Fruit fly (Drosophila melanogaster): ENCODE data around the gene CG11249.

CG11249 gene

dm6 chr3L:21671839-21672238 is at the start of gene CG11249:
Gene CG11249, plus strand, starts transcription at chr3L:21672139.
- TF ChIP-seq CG10348 (GFP tag; IDR thresholded peaks at IDR 0.05) (no peak), CG17806 (tag; optimal IDR thresholded peaks at IDR 0.05) (no peak)

DNA sequence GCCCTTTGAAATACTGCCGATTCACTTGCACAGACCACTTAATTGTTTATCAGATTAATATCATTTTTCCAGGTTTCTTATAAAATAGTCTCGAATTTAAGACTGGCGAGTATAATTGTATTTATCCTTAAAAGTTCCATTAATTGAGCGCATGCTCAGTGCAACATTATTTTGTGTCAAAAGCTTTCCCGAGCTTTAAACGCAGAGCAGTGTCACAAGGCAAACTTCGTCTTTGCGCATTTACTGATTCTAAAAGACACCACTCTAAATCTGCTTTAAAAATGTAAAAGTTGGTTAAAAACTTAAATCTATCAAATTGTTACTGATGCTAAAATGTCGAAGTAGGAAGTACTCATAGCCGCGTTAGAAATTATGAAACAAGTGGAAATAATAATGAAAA is 46.4 kb upstream of the CG11249 start, which contains the start of the genes CG7166 and Alg11:
Gene CG7166 (minus strand): TSS at position 101 of the 400 bp plus-strand sequence.
Gene Alg11 (plus strand): TSS at position 260 of the 400 bp plus-strand sequence.
- TF ChIP-seq CG9948 (tag; optimal IDR thresholded peaks at IDR 0.05) (no peak), CG10348 (GFP tag; IDR thresholded peaks at IDR 0.05) (no peak)

DNA sequence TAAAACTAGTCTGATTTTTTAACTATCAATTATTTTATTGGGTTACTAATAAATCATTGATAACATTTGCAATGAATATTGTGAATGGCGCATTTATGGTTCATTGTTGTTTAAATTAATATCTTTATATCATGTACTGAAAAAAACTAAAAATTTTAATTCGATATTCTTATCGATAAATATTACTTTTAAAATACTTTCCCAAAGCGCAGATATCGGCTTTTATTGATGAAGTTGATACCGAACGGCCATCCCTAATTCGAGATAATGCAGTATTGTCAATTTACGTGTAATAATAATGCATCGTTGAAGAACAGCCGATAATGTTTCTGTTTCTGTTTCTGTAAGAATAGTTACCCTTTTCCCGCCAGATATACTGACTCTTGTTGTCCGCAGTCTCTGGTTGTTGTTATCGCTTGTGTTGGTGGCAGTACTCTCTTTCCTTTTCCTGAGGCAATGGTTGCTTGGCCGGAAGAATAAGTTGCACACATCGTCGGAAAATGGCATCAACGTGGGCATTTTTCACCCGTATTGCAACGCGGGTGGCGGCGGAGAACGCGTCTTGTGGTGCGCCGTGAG is 45.8 kb upstream of the CG11249 start:
- TF ChIP-seq D1 (tag; optimal IDR thresholded peaks at IDR 0.05) (peak; percentile 70), CG8301 (tag; optimal IDR thresholded peaks at IDR 0.05) (no peak), fd96Ca (GFP tag; IDR thresholded peaks at IDR 0.05) (no peak)

- TF ChIP-seq CG12605 (GFP tag; IDR thresholded peaks at IDR 0.05): no peak
- no peak for TF ChIP-seq Snoo (tag; optimal IDR thresholded peaks at IDR 0.05)
- no peak for TF ChIP-seq Pif1B (GFP tag; optimal IDR thresholded peaks at IDR 0.05)
- no peak for TF ChIP-seq fd96Ca (GFP tag; IDR thresholded peaks at IDR 0.05)
- TF ChIP-seq EcR (GFP tag; optimal IDR thresholded peaks at IDR 0.05): no peak
- no peak for TF ChIP-seq CG34367 (tag; optimal IDR thresholded peaks at IDR 0.05)
- no peak for TF ChIP-seq D1 (tag; optimal IDR thresholded peaks at IDR 0.05)
- no peak for TF ChIP-seq Pif1A (GFP tag; optimal IDR thresholded peaks at IDR 0.05)
- TF ChIP-seq CG9948 (tag; optimal IDR thresholded peaks at IDR 0.05): no peak
- TF ChIP-seq CG10348 (GFP tag; IDR thresholded peaks at IDR 0.05): no peak
- no peak for TF ChIP-seq Ets98B (GFP tag; IDR thresholded peaks at IDR 0.05)
- TF ChIP-seq CG17806 (tag; optimal IDR thresholded peaks at IDR 0.05): no peak
- TF ChIP-seq CG14655 (GFP tag; optimal IDR thresholded peaks at IDR 0.05): no peak
- TF ChIP-seq CG4496 (GFP tag; IDR thresholded peaks at IDR 0.05): no peak
- no peak for TF ChIP-seq gl (tag; optimal IDR thresholded peaks at IDR 0.05)
These were observed 37.7 kb upstream of the CG11249 start, which contains the start of gene MED1 for dm6 chr3L:21634152-21634689. Gene MED1, minus strand, starts transcription at chr3L:21634446.

- TF ChIP-seq CG32121 (GFP tag; IDR thresholded peaks at IDR 0.05) (no peak), CG34367 (tag; optimal IDR thresholded peaks at IDR 0.05) (no peak), D1 (tag; optimal IDR thresholded peaks at IDR 0.05) (no peak), Pif1B (GFP tag; optimal IDR thresholded peaks at IDR 0.05) (no peak), CG14655 (GFP tag; optimal IDR thresholded peaks at IDR 0.05) (no peak), gl (tag; optimal IDR thresholded peaks at IDR 0.05) (no peak), CG9948 (tag; optimal IDR thresholded peaks at IDR 0.05) (no peak), EcR (GFP tag; optimal IDR thresholded peaks at IDR 0.05) (no peak), CG10348 (GFP tag; IDR thresholded peaks at IDR 0.05) (no peak), CG8159 (tag; optimal IDR thresholded peaks at IDR 0.05) (no peak)
These were observed 36.7 kb upstream of the CG11249 start, which contains the start of gene ORMDL for dm6 chr3L:21635208-21635607. Gene ORMDL, plus strand, starts transcription at chr3L:21635305.

DNA sequence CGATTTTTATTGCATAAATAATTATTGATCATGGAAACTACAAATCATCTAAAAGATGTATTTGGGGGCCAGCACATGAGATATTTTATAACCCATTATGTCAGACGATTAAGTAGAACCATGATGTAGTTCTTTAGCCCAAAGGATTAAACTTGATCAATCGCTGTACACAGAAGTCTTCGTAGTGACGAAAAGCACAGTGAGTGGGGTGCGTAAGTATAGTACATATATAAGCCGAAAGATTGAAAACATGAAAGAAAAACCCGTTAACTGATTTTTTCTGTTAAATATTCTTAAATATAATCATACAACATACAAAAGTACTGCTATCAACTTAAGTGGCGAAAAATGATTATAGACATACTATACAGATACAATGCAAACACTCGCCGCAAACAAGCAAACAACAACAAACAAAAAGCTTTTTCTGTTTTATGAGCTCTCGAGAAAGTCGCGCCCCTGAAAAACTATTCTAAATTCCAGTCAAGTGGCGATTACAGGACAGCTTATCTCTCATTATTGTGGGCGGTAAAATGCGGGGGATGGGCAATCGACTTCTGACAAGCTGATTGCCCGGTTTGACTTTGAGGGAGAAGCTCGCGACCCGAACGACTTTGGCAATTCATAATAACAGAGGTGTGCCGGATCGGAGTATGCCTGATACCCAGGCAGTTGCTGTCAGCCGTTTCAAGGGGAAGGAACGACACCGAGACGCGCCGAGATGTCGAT is 35.5 kb upstream of the CG11249 start, which contains the start of gene CG32444:
Gene CG32444 (plus strand): TSS at position 683 of the 729 bp plus-strand sequence.
- no peak for TF ChIP-seq CG8159 (tag; optimal IDR thresholded peaks at IDR 0.05)
- no peak for TF ChIP-seq CG8301 (tag; optimal IDR thresholded peaks at IDR 0.05)
- TF ChIP-seq CG17806 (tag; optimal IDR thresholded peaks at IDR 0.05): no peak
- TF ChIP-seq CG14655 (GFP tag; optimal IDR thresholded peaks at IDR 0.05): no peak
- TF ChIP-seq CG13204 (GFP tag; optimal IDR thresholded peaks at IDR 0.05): no peak
- TF ChIP-seq EcR (GFP tag; optimal IDR thresholded peaks at IDR 0.05): no peak
- TF ChIP-seq Pif1A (GFP tag; optimal IDR thresholded peaks at IDR 0.05): no peak
- TF ChIP-seq CG15710 (tag; optimal IDR thresholded peaks at IDR 0.05): no peak
- TF ChIP-seq CG10348 (GFP tag; IDR thresholded peaks at IDR 0.05): no peak
- no peak for TF ChIP-seq CG32121 (GFP tag; IDR thresholded peaks at IDR 0.05)
- no peak for TF ChIP-seq Snoo (tag; optimal IDR thresholded peaks at IDR 0.05)
- TF ChIP-seq CG34367 (tag; optimal IDR thresholded peaks at IDR 0.05): no peak
- no peak for TF ChIP-seq fd96Ca (GFP tag; IDR thresholded peaks at IDR 0.05)
- TF ChIP-seq CG4496 (GFP tag; IDR thresholded peaks at IDR 0.05): no peak
- TF ChIP-seq gl (tag; optimal IDR thresholded peaks at IDR 0.05): no peak
- TF ChIP-seq rn (GFP tag; IDR thresholded peaks at IDR 0.05): no peak
- no peak for TF ChIP-seq D1 (tag; optimal IDR thresholded peaks at IDR 0.05)

DNA sequence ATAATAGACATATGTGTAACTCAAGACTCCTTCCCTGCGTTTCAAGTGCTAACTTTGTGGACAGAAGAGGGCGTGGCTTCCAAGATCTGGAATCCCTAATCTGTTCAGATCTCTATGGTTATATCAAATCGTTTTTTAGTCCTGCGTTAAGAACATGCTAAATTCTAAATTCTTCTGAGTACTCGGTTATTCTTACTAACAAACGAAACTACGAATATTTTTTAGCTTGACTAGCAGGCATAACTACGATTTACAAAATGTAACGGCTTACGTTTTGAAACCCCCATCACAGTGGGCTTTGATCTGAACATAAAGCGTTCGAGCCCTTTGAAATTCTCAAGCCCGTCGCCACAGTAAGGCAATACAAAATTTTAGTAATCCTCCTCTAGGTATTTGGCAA is 32.9 kb upstream of the CG11249 start, which contains the start of gene CG32445:
Gene CG32445 (plus strand): TSS at position 301 of the 400 bp plus-strand sequence.
- TF ChIP-seq fd96Ca (GFP tag; IDR thresholded peaks at IDR 0.05): no peak
- no peak for TF ChIP-seq CG13204 (GFP tag; optimal IDR thresholded peaks at IDR 0.05)
